Worm (Caenorhabditis elegans) whole organism, young adult: ENCODE results near the gene rpb-2.
A peak's percentile ranks its signal among the peaks of the same experiment; 100 is the strongest.

Experiments
- snpc-4 ChIP-seq, 5 experiments: fragments of 150-350 bp in 1 of 5; sonication (generic microtip) in 4 of 5; optimal IDR thresholded peaks; 2 replicates each; lab custom pipeline; 2014 to 2018; ENCODE audit warnings: missing genetic modification characterization in 5 of 5, missing biosample characterization in 3 of 5, antibody characterized with exemption in 2 of 5, mild to moderate bottlenecking in 2 of 5, missing compliant biosample characterization in 2 of 5, missing genotype in 2 of 5, moderate library complexity in 2 of 5, missing genetic modification reagents in 1 of 5
- unc-130 ChIP-seq: sonication (generic microtip); optimal IDR thresholded peaks from 2 replicates; lab custom pipeline; 2016; ENCODE audit warnings: missing genetic modification reagents, missing genetic modification characterization, missing compliant biosample characterization
- unc-62 ChIP-seq: fragments of 150-350 bp; optimal IDR thresholded peaks from 2 replicates; lab custom pipeline; 2014; ENCODE audit warnings: missing biosample characterization, missing genetic modification reagents, missing genetic modification characterization

ce11 chrIII:4984444-4985086 lies 45.2 kb downstream of the rpb-2 start, which contains the start of gene C27F2.7:
- TF ChIP-seq unc-130 (GFP tag; lab: Kevin White, UChicago) (peak; percentile 45), unc-62 (no peak), snpc-4 (GFP tag; optimal IDR thresholded peaks at IDR 0.05; lab: Kevin White, UChicago) (no peak), snpc-4 (tag; optimal IDR thresholded peaks at IDR 0.05; lab: Kevin White, UChicago) (no peak)
